Worm (Caenorhabditis elegans) whole organism, mixed stage, embryonic: ENCODE results near the gene C03B1.13.

Experiments
- M03D4.4 ChIP-seq: sonication (generic microtip); optimal IDR thresholded peaks from 2 replicates; lab custom pipeline; 2017; ENCODE audit warnings: mild to moderate bottlenecking, missing genetic modification characterization, missing compliant biosample characterization
- blmp-1 ChIP-seq: fragments of 150-350 bp; optimal IDR thresholded peaks from 2 replicates; lab custom pipeline; 2014; ENCODE audit warnings: missing biosample characterization, missing genetic modification characterization
- ceh-39 ChIP-seq: fragments of 150-350 bp; optimal IDR thresholded peaks from 2 replicates; lab custom pipeline; 2014; ENCODE audit warnings: missing biosample characterization, missing genetic modification characterization
- ces-1 ChIP-seq: fragments of 150-350 bp; optimal IDR thresholded peaks from 2 replicates; lab custom pipeline; 2014; ENCODE audit warnings: missing biosample characterization, missing genetic modification reagents, missing genetic modification characterization
- drap-1 ChIP-seq: fragments of 200-800 bp; sonication (Bioruptor generic); optimal IDR thresholded peaks from 3 replicates; lab custom pipeline; 2018; ENCODE audit warnings: mild to moderate bottlenecking, missing genetic modification characterization, missing compliant biosample characterization
- lin-13 ChIP-seq: fragments of 150-350 bp; optimal IDR thresholded peaks from 2 replicates; lab custom pipeline; 2014; ENCODE audit warnings: missing biosample characterization, missing genetic modification characterization
- lsy-2 ChIP-seq: fragments of 150-350 bp; optimal IDR thresholded peaks from 2 replicates; lab custom pipeline; 2014; ENCODE audit warnings: missing biosample characterization, missing genetic modification characterization
- nhr-237 ChIP-seq: fragments of 150-350 bp; optimal IDR thresholded peaks from 2 replicates; lab custom pipeline; 2014; ENCODE audit warnings: missing biosample characterization, missing genetic modification characterization
- nhr-28 ChIP-seq: fragments of 150-350 bp; optimal IDR thresholded peaks from 2 replicates; lab custom pipeline; 2014; ENCODE audit warnings: missing biosample characterization, missing genetic modification characterization
- pha-4 ChIP-seq: fragments of 150-350 bp; optimal IDR thresholded peaks from 2 replicates; lab custom pipeline; 2018; ENCODE audit warnings: missing biosample characterization, missing genetic modification reagents, missing genetic modification characterization
- unc-120 ChIP-seq: sonication (generic microtip); optimal IDR thresholded peaks from 2 replicates; lab custom pipeline; 2017; ENCODE audit warnings: missing genetic modification characterization, missing compliant biosample characterization; ENCODE audit not compliant: poor library complexity, severe bottlenecking

- TF ChIP-seq nhr-237 (tag; lab: Kevin White, UChicago) (no peak), drap-1 (GFP tag; lab: Kevin White, UChicago) (no peak), unc-120 (tag; lab: Kevin White, UChicago) (no peak), pha-4 (no peak), ceh-39 (tag; lab: Kevin White, UChicago) (no peak), lin-13 (tag; lab: Kevin White, UChicago) (no peak), lsy-2 (tag; lab: Kevin White, UChicago) (no peak), ces-1 (no peak), blmp-1 (tag; lab: Kevin White, UChicago) (no peak), M03D4.4 (no peak), nhr-28 (no peak)
Observed at ce11 chrX:6385185-6385584, 47.3 kb upstream of the C03B1.13 start, which contains the start of gene igdb-3.
